Worm (Caenorhabditis elegans) whole organism, L1 larva: ENCODE data around the gene str-57.

Experiments used
- alr-1 ChIP-seq: fragments of 200-800 bp; sonication (Bioruptor generic); optimal IDR thresholded peaks from 2 replicates; lab custom pipeline; 2018; ENCODE audit warnings: borderline replicate concordance, mild to moderate bottlenecking, missing genetic modification characterization, missing compliant biosample characterization
- egl-27 ChIP-seq, 2 experiments: fragments of 150-350 bp in 1 of 2; sonication (generic microtip); optimal IDR thresholded peaks; 3 replicates each; lab custom pipeline; 2017 to 2018; ENCODE audit warnings: missing biosample characterization in 2 of 2, missing genetic modification characterization in 2 of 2, missing genetic modification reagents in 2 of 2
- hlh-4 ChIP-seq: sonication (generic microtip); optimal IDR thresholded peaks from 2 replicates; lab custom pipeline; 2016; ENCODE audit warnings: mild to moderate bottlenecking, missing genetic modification characterization, missing compliant biosample characterization
- lin-13 ChIP-seq: fragments of 150-350 bp; optimal IDR thresholded peaks from 2 replicates; lab custom pipeline; 2014; ENCODE audit warnings: missing biosample characterization, missing genetic modification reagents, missing genetic modification characterization
- lin-39 ChIP-seq: fragments of 150-350 bp; optimal IDR thresholded peaks from 2 replicates; lab custom pipeline; 2014; ENCODE audit warnings: missing biosample characterization, missing genetic modification reagents, missing genetic modification characterization
- mab-9 ChIP-seq: fragments of 200-800 bp; sonication (Bioruptor generic); IDR thresholded peaks from 2 replicates; pipeline ENCODE4 v1.3.6; 2022; ENCODE audit warnings: missing genetic modification reagents, missing genetic modification characterization, missing compliant biosample characterization
- mdl-1 ChIP-seq, 2 experiments: fragments of 150-350 bp; optimal IDR thresholded peaks; 2 replicates each; lab custom pipeline; 2014 to 2017; ENCODE audit warnings: missing biosample characterization in 2 of 2, missing genetic modification characterization in 2 of 2, inconsistent platforms in 1 of 2
- nhr-19 ChIP-seq: fragments of 200-800 bp; sonication (Bioruptor generic); conservative IDR thresholded peaks from 2 replicates; pipeline ENCODE4 v1.3.6; 2022; ENCODE audit warnings: missing genetic modification characterization, missing compliant biosample characterization
- nhr-28 ChIP-seq: fragments of 150-350 bp; optimal IDR thresholded peaks from 2 replicates; lab custom pipeline; 2014; ENCODE audit warnings: missing biosample characterization, missing genetic modification characterization
- nhr-71 ChIP-seq: sonication (generic microtip); optimal IDR thresholded peaks from 2 replicates; lab custom pipeline; 2016; ENCODE audit warnings: mild to moderate bottlenecking, missing genetic modification characterization, moderate library complexity, missing compliant biosample characterization
- nhr-76 ChIP-seq: sonication (generic microtip); optimal IDR thresholded peaks from 2 replicates; lab custom pipeline; 2017; ENCODE audit warnings: missing biosample characterization, missing genetic modification characterization
- skn-1 ChIP-seq: fragments of 150-350 bp; optimal IDR thresholded peaks from 2 replicates; lab custom pipeline; 2014; ENCODE audit warnings: missing biosample characterization, missing genetic modification characterization
- snpc-4 ChIP-seq: fragments of 150-350 bp; optimal IDR thresholded peaks from 2 replicates; lab custom pipeline; 2014; ENCODE audit warnings: missing biosample characterization, missing genetic modification characterization
- swsn-7 ChIP-seq: sonication (generic microtip); optimal IDR thresholded peaks from 2 replicates; lab custom pipeline; 2016; ENCODE audit warnings: missing genetic modification characterization, missing compliant biosample characterization

DNA sequence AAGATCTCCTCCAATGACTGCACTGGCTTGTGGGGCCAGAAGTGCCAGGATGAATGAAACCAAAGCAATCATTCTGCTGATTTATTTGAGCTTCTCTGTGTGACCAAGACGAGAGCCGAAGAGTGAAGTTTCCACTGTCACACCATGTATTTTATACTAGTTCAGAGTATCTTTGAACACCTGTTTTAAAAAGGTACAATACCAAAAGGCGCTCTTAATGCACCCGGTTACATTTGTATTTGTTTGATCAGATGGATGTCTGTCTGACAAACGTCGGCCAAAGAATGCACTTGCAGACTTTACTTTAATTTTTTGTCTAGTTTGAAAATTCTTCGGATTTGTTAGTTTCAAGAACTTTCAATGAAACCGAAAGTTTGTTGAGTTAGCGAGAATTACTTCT is 49.8 kb downstream of the str-57 start, which contains the start of gene F35E8.10:
- TF ChIP-seq lin-39 (no peak), swsn-7 (tag; lab: Kevin White, UChicago) (no peak), nhr-71 (tag; lab: Kevin White, UChicago) (no peak), mdl-1 (tag; optimal IDR thresholded peaks at IDR 0.05; lab: Kevin White, UChicago) (no peak), lin-13 (no peak), nhr-76 (no peak), alr-1 (no peak), egl-27 (tag; optimal IDR thresholded peaks at IDR 0.05; lab: Kevin White, UChicago) (no peak), nhr-19 (GFP tag; lab: Robert Waterston, UW) (no peak), hlh-4 (tag; lab: Kevin White, UChicago) (no peak), nhr-28 (no peak), skn-1 (tag; lab: Kevin White, UChicago) (no peak), mab-9 (no peak), snpc-4 (tag; lab: Kevin White, UChicago) (no peak)
